Worm (Caenorhabditis elegans): ENCODE results near the gene nlp-67.
"Not testable (repeated sequence)": the region's sequence is repeated elsewhere in the genome, so short reads cannot be mapped to it uniquely, and the experiment has no call there.

The nlp-67 gene

DNA sequence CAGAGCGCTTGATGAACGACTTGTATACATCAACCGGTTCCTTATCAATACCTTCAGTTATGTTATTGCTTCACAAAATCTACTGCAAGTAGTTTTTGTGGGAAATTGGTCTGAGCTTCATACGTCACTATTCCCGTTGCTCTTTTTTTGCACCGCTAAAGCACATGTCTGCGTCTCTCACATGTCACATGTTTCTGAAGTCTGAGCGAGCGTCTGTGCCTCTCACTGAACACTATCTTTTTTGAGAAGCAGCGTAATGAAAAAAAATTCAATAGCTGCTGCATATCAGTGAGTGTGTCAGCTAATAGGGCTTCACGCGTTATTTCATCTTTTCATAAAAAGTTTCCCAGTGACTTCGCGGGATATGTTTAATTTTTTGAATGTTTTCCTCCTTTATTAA is 34.1 kb downstream of the nlp-67 start:
- TF ChIP-seq ceh-16 (tag; optimal IDR thresholded peaks at IDR 0.05) (no peak), nhr-23 (tag; optimal IDR thresholded peaks at IDR 0.05) (no peak), unc-55 (GFP tag; optimal IDR thresholded peaks at IDR 0.05) (peak; percentile 5), crh-2 (tag; optimal IDR thresholded peaks at IDR 0.05) (peak; percentile 61), nhr-129 (tag; optimal IDR thresholded peaks at IDR 0.05) (peak; percentile 41), fos-1 (tag; optimal IDR thresholded peaks at IDR 0.05) (peak; percentile 27), mdl-1 (tag; optimal IDR thresholded peaks at IDR 0.05) (peak in 1 of 2 experiments; percentile 48), nhr-11 (tag; optimal IDR thresholded peaks at IDR 0.05) (no peak), ceh-82 (tag; optimal IDR thresholded peaks at IDR 0.05) (no peak), sma-9 (GFP tag; optimal IDR thresholded peaks at IDR 0.05) (peak; percentile 65), sma-9 (tag; optimal IDR thresholded peaks at IDR 0.05) (no peak), egl-27 (tag; optimal IDR thresholded peaks at IDR 0.05) (no peak), lin-11 (tag; optimal IDR thresholded peaks at IDR 0.05) (peak; percentile 19), Y55F3AM.14 (GFP tag; optimal IDR thresholded peaks at IDR 0.05) (no peak), ztf-1 (GFP tag; conservative IDR thresholded peaks at IDR 0.05) (no peak), ZK546.5 (tag; optimal IDR thresholded peaks at IDR 0.05) (no peak), C34F6.9 (tag; optimal IDR thresholded peaks at IDR 0.05) (peak; percentile 48), nhr-10 (tag; optimal IDR thresholded peaks at IDR 0.05) (no peak)

- not testable (repeated sequence) for TF ChIP-seq ZK546.5, zag-1, nhr-129 (tag; optimal IDR thresholded peaks at IDR 0.05)
Measured at ce11 chrX:16219710-16220109, 35.5 kb downstream of the nlp-67 start, which contains the start of gene F23A7.3. TSS of gene F23A7.3 (plus strand) at chrX:16220010.

- TF ChIP-seq unc-39 (tag; optimal IDR thresholded peaks at IDR 0.05) (no peak), nhr-25 (tag; optimal IDR thresholded peaks at IDR 0.05) (no peak), F13H6.1 (tag; optimal IDR thresholded peaks at IDR 0.05) (no peak), nhr-129 (tag; optimal IDR thresholded peaks at IDR 0.05) (no peak), crh-2 (tag; optimal IDR thresholded peaks at IDR 0.05) (no peak), dmd-4 (tag; optimal IDR thresholded peaks at IDR 0.05) (no peak), ztf-4 (tag; optimal IDR thresholded peaks at IDR 0.05) (no peak), Y55F3AM.14 (GFP tag; optimal IDR thresholded peaks at IDR 0.05) (no peak), R02D3.7 (tag; optimal IDR thresholded peaks at IDR 0.05) (no peak), gmeb-1 (tag; optimal IDR thresholded peaks at IDR 0.05) (no peak)
Measured at ce11 chrX:16228622-16229021, 44.5 kb downstream of the nlp-67 start, which contains the start of gene F23A7.5. TSS of gene F23A7.5 (plus strand) at chrX:16228922.

All from whole organism, L2 larva.